Worm (Caenorhabditis elegans): ENCODE measurements around the gene C15B12.1.

C15B12.1 gene

ce11 chrX:6505008-6505407 is 28.4 kb downstream of the C15B12.1 start, which contains the start of gene cdf-1 (continued):
- TF ChIP-seq ztf-11 (tag; optimal IDR thresholded peaks at IDR 0.05) (no peak), nhr-71 (tag; optimal IDR thresholded peaks at IDR 0.05) (peak; percentile 50), nhr-76 (tag; optimal IDR thresholded peaks at IDR 0.05) (no peak), snu-23 (GFP tag; optimal IDR thresholded peaks at IDR 0.05) (peak; percentile 45), lsy-2 (tag; optimal IDR thresholded peaks at IDR 0.05) (peak; percentile 14 to 51), C04F5.9 (tag; optimal IDR thresholded peaks at IDR 0.05) (no peak), rnt-1 (tag; optimal IDR thresholded peaks at IDR 0.05) (no peak), alr-1 (tag; optimal IDR thresholded peaks at IDR 0.05; ENCODE audit: borderline replicate concordance) (no peak), snpc-4 (tag; optimal IDR thresholded peaks at IDR 0.05) (no peak), Y116A8C.19 (tag; optimal IDR thresholded peaks at IDR 0.05; ENCODE audit: borderline replicate concordance) (no peak), mep-1 (tag; optimal IDR thresholded peaks at IDR 0.05) (no peak), hpl-2 (GFP tag; optimal IDR thresholded peaks at IDR 0.05) (no peak), nhr-85 (tag) (peak; percentile 64), hlh-4 (tag; optimal IDR thresholded peaks at IDR 0.05) (no peak), swsn-7 (tag; optimal IDR thresholded peaks at IDR 0.05) (peak; percentile 29), nhr-20 (tag; optimal IDR thresholded peaks at IDR 0.05) (peak; percentile 29), efl-3 (GFP tag; optimal IDR thresholded peaks at IDR 0.05) (no peak), nhr-237 (tag; optimal IDR thresholded peaks at IDR 0.05) (no peak), mab-9 (GFP tag; IDR thresholded peaks at IDR 0.05) (no peak), ets-5 (GFP tag; IDR thresholded peaks at IDR 0.05) (no peak), ztf-4 (tag; optimal IDR thresholded peaks at IDR 0.05) (no peak), nhr-90 (tag; optimal IDR thresholded peaks at IDR 0.05; ENCODE audit: poor library complexity) (no peak), sptf-1 (tag; optimal IDR thresholded peaks at IDR 0.05) (no peak), lin-35 (GFP tag; optimal IDR thresholded peaks at IDR 0.05) (peak in 1 of 2 experiments; percentile 64), lin-13 (GFP tag; optimal IDR thresholded peaks at IDR 0.05) (peak; percentile 50), lin-15B (tag; optimal IDR thresholded peaks at IDR 0.05) (no peak)

DNA sequence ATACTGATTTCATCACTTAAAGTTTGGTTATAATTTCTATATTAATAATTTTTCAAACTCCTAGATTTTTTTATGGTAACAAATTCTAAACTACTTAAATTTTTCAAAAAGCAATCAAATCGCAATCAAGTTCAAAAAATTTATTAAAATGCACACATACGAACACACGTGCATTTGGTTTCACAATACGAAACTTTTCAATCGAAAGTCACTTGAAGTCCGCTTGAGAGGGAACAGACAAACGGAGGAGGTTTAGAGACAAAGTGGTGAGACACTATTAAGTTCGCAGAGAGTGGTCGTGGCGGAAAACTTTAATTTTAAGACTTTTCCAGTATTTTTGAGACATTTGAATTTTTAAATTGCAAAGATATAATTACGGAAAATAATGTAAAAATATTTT is 29.1 kb downstream of the C15B12.1 start, which contains the start of gene glr-8:
Gene glr-8, plus strand, starts transcription at position 319 of the 400 bp plus-strand sequence.
- no peak for TF ChIP-seq unc-130 (tag; optimal IDR thresholded peaks at IDR 0.05)
- TF ChIP-seq F16B12.6 (tag; optimal IDR thresholded peaks at IDR 0.05), result no peak
- peak; percentile 65 for TF ChIP-seq blmp-1 (tag; optimal IDR thresholded peaks at IDR 0.05)
- TF ChIP-seq grh-1 (GFP tag; IDR thresholded peaks at IDR 0.05), result no peak
- no peak for TF ChIP-seq efl-1 (optimal IDR thresholded peaks at IDR 0.05)
- peak in 1 of 2 experiments; percentile 48 for TF ChIP-seq efl-1 (GFP tag; optimal IDR thresholded peaks at IDR 0.05 in 1 of 2)

DNA sequence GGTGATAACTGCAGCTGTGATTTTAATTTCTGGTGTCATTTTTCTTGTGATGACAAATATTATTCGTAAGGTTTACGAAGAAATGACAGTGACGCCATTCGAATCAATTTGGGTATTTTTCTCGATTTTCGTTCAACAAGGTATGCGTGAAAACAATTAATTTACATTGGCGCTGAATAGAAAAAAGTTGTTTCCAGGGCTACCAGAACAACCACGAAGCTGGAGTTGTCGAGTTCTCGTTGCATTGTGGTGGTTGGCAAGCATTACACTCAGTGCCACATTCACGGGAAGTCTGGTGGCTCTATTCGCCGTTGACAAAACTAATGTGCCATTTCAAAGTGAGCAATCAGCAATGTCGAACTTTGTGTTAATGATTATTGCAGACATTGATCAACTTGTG is 31.1 kb downstream of the C15B12.1 start:
- TF ChIP-seq efl-3 (GFP tag; optimal IDR thresholded peaks at IDR 0.05), result no peak
- no peak for TF ChIP-seq ceh-88 (GFP tag; IDR thresholded peaks at IDR 0.05)
- TF ChIP-seq nhr-84 (tag; optimal IDR thresholded peaks at IDR 0.05), result no peak
- no peak for TF ChIP-seq dpl-1 (GFP tag; optimal IDR thresholded peaks at IDR 0.05)
- TF ChIP-seq rnt-1 (tag; optimal IDR thresholded peaks at IDR 0.05), result peak; percentile 0
- TF ChIP-seq skn-1 (tag; optimal IDR thresholded peaks at IDR 0.05), result no peak
- TF ChIP-seq nhr-90 (tag; optimal IDR thresholded peaks at IDR 0.05; ENCODE audit: poor library complexity), result no peak
- TF ChIP-seq fkh-10 (GFP tag; optimal IDR thresholded peaks at IDR 0.05), result no peak

ce11 chrX:6509813-6510212 is 33.2 kb downstream of the C15B12.1 start:
- TF ChIP-seq ceh-88 (GFP tag; IDR thresholded peaks at IDR 0.05), result no peak
- TF ChIP-seq efl-3 (GFP tag; optimal IDR thresholded peaks at IDR 0.05), result no peak
- TF ChIP-seq vab-15 (tag; optimal IDR thresholded peaks at IDR 0.05), result no peak
- TF ChIP-seq pqm-1 (tag; optimal IDR thresholded peaks at IDR 0.05), result no peak
- TF ChIP-seq unc-30 (tag; optimal IDR thresholded peaks at IDR 0.05), result no peak
- peak; percentile 47 for TF ChIP-seq rnt-1 (tag; optimal IDR thresholded peaks at IDR 0.05)
- TF ChIP-seq ets-5 (GFP tag; IDR thresholded peaks at IDR 0.05), result no peak
- no peak for TF ChIP-seq jun-1 (tag; optimal IDR thresholded peaks at IDR 0.05)
- TF ChIP-seq C16A3.4 (tag; optimal IDR thresholded peaks at IDR 0.05), result no peak
- TF ChIP-seq C34B4.2 (tag; optimal IDR thresholded peaks at IDR 0.05), result no peak
- no peak for TF ChIP-seq lin-39 (tag; optimal IDR thresholded peaks at IDR 0.05)
- TF ChIP-seq irx-1 (tag; optimal IDR thresholded peaks at IDR 0.05), result no peak
- no peak for TF ChIP-seq lin-35 (GFP tag; optimal IDR thresholded peaks at IDR 0.05)
- TF ChIP-seq unc-98 (GFP tag; IDR thresholded peaks at IDR 0.05), result no peak
- TF ChIP-seq nhr-47 (tag; optimal IDR thresholded peaks at IDR 0.05), result no peak
- TF ChIP-seq nhr-71 (tag; optimal IDR thresholded peaks at IDR 0.05), result peak; percentile 65
- TF ChIP-seq sox-4 (tag; optimal IDR thresholded peaks at IDR 0.05), result no peak
- TF ChIP-seq tbx-2 (tag; optimal IDR thresholded peaks at IDR 0.05), result no peak
- TF ChIP-seq aha-1 (tag; optimal IDR thresholded peaks at IDR 0.05), result no peak
- TF ChIP-seq nhr-20 (tag; optimal IDR thresholded peaks at IDR 0.05), result no peak
